Worm (Caenorhabditis elegans) whole organism, L1 larva: ENCODE data around the gene D1054.5.

ENCODE experiments used
- C04F5.9 ChIP-seq: sonication (generic microtip); optimal IDR thresholded peaks from 2 replicates; lab custom pipeline; 2016; ENCODE audit warnings: missing genetic modification characterization, missing compliant biosample characterization
- C16A3.4 ChIP-seq: fragments of 150-350 bp; optimal IDR thresholded peaks from 2 replicates; lab custom pipeline; 2014; ENCODE audit warnings: missing biosample characterization, missing genetic modification characterization
- C34B4.2 ChIP-seq: sonication (generic microtip); optimal IDR thresholded peaks from 2 replicates; lab custom pipeline; 2017; ENCODE audit warnings: mild to moderate bottlenecking, missing genetic modification characterization, missing compliant biosample characterization
- F16B12.6 ChIP-seq: fragments of 150-350 bp; optimal IDR thresholded peaks from 2 replicates; lab custom pipeline; 2014; ENCODE audit warnings: missing biosample characterization, missing genetic modification characterization
- aly-2 ChIP-seq: fragments of 150-350 bp; optimal IDR thresholded peaks from 2 replicates; lab custom pipeline; 2014; ENCODE audit warnings: missing biosample characterization, missing genetic modification characterization
- blmp-1 ChIP-seq: fragments of 150-350 bp; optimal IDR thresholded peaks from 2 replicates; lab custom pipeline; 2014; ENCODE audit warnings: missing biosample characterization, missing genetic modification characterization
- ceh-63 ChIP-seq: fragments of 200-800 bp; sonication (Bioruptor generic); optimal IDR thresholded peaks from 2 replicates; lab custom pipeline; 2018; ENCODE audit warnings: mild to moderate bottlenecking, missing genetic modification characterization, missing compliant biosample characterization
- ceh-8 ChIP-seq: fragments of 200-800 bp; sonication (Bioruptor generic); optimal IDR thresholded peaks from 2 replicates; lab custom pipeline; 2018; ENCODE audit warnings: mild to moderate bottlenecking, missing genetic modification characterization, moderate library complexity, missing compliant biosample characterization
- ceh-88 ChIP-seq: fragments of 200-800 bp; sonication (Bioruptor generic); IDR thresholded peaks from 2 replicates; pipeline ENCODE4 v1.3.6; 2022; ENCODE audit warnings: missing genetic modification characterization, missing compliant biosample characterization
- ces-1 ChIP-seq: fragments of 150-350 bp; optimal IDR thresholded peaks from 2 replicates; lab custom pipeline; 2014; ENCODE audit warnings: missing biosample characterization, missing genetic modification reagents, missing genetic modification characterization
- dpl-1 ChIP-seq, 3 experiments: fragments of 150-350 bp in 2 of 3; sonication (generic microtip) in 1 of 3; optimal IDR thresholded peaks; 2 replicates each; lab custom pipeline; 2014 to 2017; ENCODE audit warnings: missing biosample characterization in 3 of 3, missing genetic modification characterization in 3 of 3, missing genetic modification reagents in 3 of 3
- efl-1 ChIP-seq, 4 experiments: fragments of 150-350 bp; optimal IDR thresholded peaks in 3 of 4; peaks in 1 of 4; 1 replicate in 1 of 4; 2 replicates in 3 of 4; lab custom pipeline; 2014; ENCODE audit warnings: missing biosample characterization in 2 of 4, missing genetic modification characterization in 2 of 4, missing genetic modification reagents in 2 of 4
- egl-27 ChIP-seq, 2 experiments: fragments of 150-350 bp in 1 of 2; sonication (generic microtip); optimal IDR thresholded peaks; 3 replicates each; lab custom pipeline; 2017 to 2018; ENCODE audit warnings: missing biosample characterization in 2 of 2, missing genetic modification characterization in 2 of 2, missing genetic modification reagents in 2 of 2
- elt-2 ChIP-seq: sonication (generic microtip); optimal IDR thresholded peaks from 2 replicates; lab custom pipeline; 2016; ENCODE audit warnings: missing genetic modification characterization, mild to moderate bottlenecking, inconsistent platforms, missing compliant biosample characterization, missing genetic modification reagents
- ets-5 ChIP-seq: fragments of 200-800 bp; sonication (Bioruptor generic); IDR thresholded peaks from 2 replicates; pipeline ENCODE4 v1.3.6; 2022; ENCODE audit warnings: missing genetic modification characterization, missing compliant biosample characterization
- fkh-4 ChIP-seq: sonication (generic microtip); optimal IDR thresholded peaks from 2 replicates; lab custom pipeline; 2016; ENCODE audit warnings: missing compliant biosample characterization, missing genetic modification characterization, borderline replicate concordance
- fos-1 ChIP-seq: fragments of 150-350 bp; optimal IDR thresholded peaks from 2 replicates; lab custom pipeline; 2014; ENCODE audit warnings: missing biosample characterization, missing genetic modification characterization
- grh-1 ChIP-seq: fragments of 200-800 bp; sonication (Bioruptor generic); IDR thresholded peaks from 2 replicates; pipeline ENCODE4 v1.3.6; 2022; ENCODE audit warnings: missing genetic modification reagents, missing genetic modification characterization, missing compliant biosample characterization
- hlh-17 ChIP-seq: fragments of 200-800 bp; sonication (Bioruptor generic); optimal IDR thresholded peaks from 2 replicates; lab custom pipeline; 2018; ENCODE audit warnings: missing genetic modification characterization, mild to moderate bottlenecking, missing compliant biosample characterization, moderate library complexity, borderline replicate concordance
- isw-1 ChIP-seq: fragments of 200-800 bp; sonication (Bioruptor generic); IDR thresholded peaks from 2 replicates; pipeline ENCODE4 v1.3.6; 2022; ENCODE audit warnings: missing genetic modification characterization, missing compliant biosample characterization
- lin-14 ChIP-seq: fragments of 200-800 bp; sonication (Bioruptor generic); optimal IDR thresholded peaks from 2 replicates; lab custom pipeline; 2018; ENCODE audit warnings: mild to moderate bottlenecking, missing genetic modification characterization, moderate library complexity, missing compliant biosample characterization
- lin-15B ChIP-seq: fragments of 150-350 bp; sonication (generic microtip); optimal IDR thresholded peaks from 3 replicates; lab custom pipeline; 2014; ENCODE audit warnings: missing biosample characterization, missing genetic modification characterization
- lin-35 ChIP-seq, 2 experiments: fragments of 150-350 bp; optimal IDR thresholded peaks; 2 replicates each; lab custom pipeline; 2014; ENCODE audit warnings: missing biosample characterization in 2 of 2, missing genetic modification characterization in 2 of 2, missing genetic modification reagents in 2 of 2
- lin-39 ChIP-seq: fragments of 150-350 bp; optimal IDR thresholded peaks from 2 replicates; lab custom pipeline; 2014; ENCODE audit warnings: missing biosample characterization, missing genetic modification reagents, missing genetic modification characterization
- lir-3 ChIP-seq: sonication (generic microtip); optimal IDR thresholded peaks from 2 replicates; lab custom pipeline; 2016; ENCODE audit warnings: mild to moderate bottlenecking, missing genetic modification characterization, moderate library complexity, missing compliant biosample characterization; ENCODE audit not compliant: poor library complexity
- mdl-1 ChIP-seq, 2 experiments: fragments of 150-350 bp; optimal IDR thresholded peaks; 2 replicates each; lab custom pipeline; 2014 to 2017; ENCODE audit warnings: missing biosample characterization in 2 of 2, missing genetic modification characterization in 2 of 2, inconsistent platforms in 1 of 2
- mef-2 ChIP-seq: fragments of 150-350 bp; optimal IDR thresholded peaks from 2 replicates; lab custom pipeline; 2014; ENCODE audit warnings: missing biosample characterization, missing genetic modification characterization
- mep-1 ChIP-seq: fragments of 150-350 bp; optimal IDR thresholded peaks from 2 replicates; lab custom pipeline; 2014; ENCODE audit warnings: missing biosample characterization, missing genetic modification characterization
- nhr-11 ChIP-seq: fragments of 150-350 bp; optimal IDR thresholded peaks from 2 replicates; lab custom pipeline; 2014; ENCODE audit warnings: missing biosample characterization, missing genetic modification characterization
- nhr-12 ChIP-seq: sonication (generic microtip); optimal IDR thresholded peaks from 2 replicates; lab custom pipeline; 2017; ENCODE audit warnings: missing biosample characterization, missing genetic modification characterization
- nhr-20 ChIP-seq: sonication (generic microtip); optimal IDR thresholded peaks from 2 replicates; lab custom pipeline; 2016; ENCODE audit warnings: mild to moderate bottlenecking, missing genetic modification characterization, missing compliant biosample characterization
- nhr-71 ChIP-seq: sonication (generic microtip); optimal IDR thresholded peaks from 2 replicates; lab custom pipeline; 2016; ENCODE audit warnings: mild to moderate bottlenecking, missing genetic modification characterization, moderate library complexity, missing compliant biosample characterization
- nhr-77 ChIP-seq: fragments of 150-350 bp; optimal IDR thresholded peaks from 2 replicates; lab custom pipeline; 2014; ENCODE audit warnings: missing biosample characterization, missing genetic modification characterization
- nhr-84 ChIP-seq: sonication (generic microtip); optimal IDR thresholded peaks from 2 replicates; lab custom pipeline; 2017; ENCODE audit warnings: missing biosample characterization, missing genetic modification characterization
- nhr-85 ChIP-seq: sonication (generic microtip); peaks from one replicate; lab custom pipeline; 2016; ENCODE audit warnings: missing genetic modification characterization, inconsistent platforms, missing compliant biosample characterization
- nhr-90 ChIP-seq: sonication (generic microtip); optimal IDR thresholded peaks from 2 replicates; lab custom pipeline; 2016; ENCODE audit warnings: mild to moderate bottlenecking, missing genetic modification characterization, missing compliant biosample characterization; ENCODE audit not compliant: poor library complexity
- pag-3 ChIP-seq: sonication (generic microtip); optimal IDR thresholded peaks from 2 replicates; lab custom pipeline; 2017; ENCODE audit warnings: missing genetic modification characterization, mild to moderate bottlenecking, missing compliant biosample characterization, antibody characterized with exemption, borderline replicate concordance; ENCODE audit not compliant: insufficient read depth
- pqm-1 ChIP-seq: sonication (generic microtip); optimal IDR thresholded peaks from 3 replicates; lab custom pipeline; 2017; ENCODE audit warnings: missing biosample characterization, missing genetic modification characterization
- skn-1 ChIP-seq: fragments of 150-350 bp; optimal IDR thresholded peaks from 2 replicates; lab custom pipeline; 2014; ENCODE audit warnings: missing biosample characterization, missing genetic modification characterization
- sptf-1 ChIP-seq: fragments of 150-350 bp; optimal IDR thresholded peaks from 2 replicates; lab custom pipeline; 2014; ENCODE audit warnings: missing biosample characterization, missing genetic modification characterization
- sup-37 ChIP-seq: fragments of 200-800 bp; sonication (Bioruptor generic); optimal IDR thresholded peaks from 2 replicates; lab custom pipeline; 2018; ENCODE audit warnings: mild to moderate bottlenecking, missing genetic modification characterization, missing compliant biosample characterization
- tbx-2 ChIP-seq: sonication (generic microtip); optimal IDR thresholded peaks from 2 replicates; lab custom pipeline; 2016; ENCODE audit warnings: missing genetic modification characterization, missing compliant biosample characterization
- unc-130 ChIP-seq: fragments of 150-350 bp; optimal IDR thresholded peaks from 2 replicates; lab custom pipeline; 2017; ENCODE audit warnings: missing biosample characterization, missing genetic modification characterization, inconsistent platforms
- unc-62 ChIP-seq: fragments of 150-350 bp; optimal IDR thresholded peaks from 2 replicates; lab custom pipeline; 2014; ENCODE audit warnings: missing biosample characterization, missing genetic modification reagents, missing genetic modification characterization
- unc-86 ChIP-seq: sonication (generic microtip); optimal IDR thresholded peaks from 2 replicates; lab custom pipeline; 2016; ENCODE audit warnings: missing genetic modification characterization, missing compliant biosample characterization
- unc-98 ChIP-seq: fragments of 200-800 bp; sonication (Bioruptor generic); IDR thresholded peaks from 2 replicates; pipeline ENCODE4 v1.3.6; 2022; ENCODE audit warnings: missing genetic modification characterization, missing compliant biosample characterization
- zip-4 ChIP-seq: fragments of 200-800 bp; sonication (Bioruptor generic); optimal IDR thresholded peaks from 2 replicates; lab custom pipeline; 2018; ENCODE audit warnings: mild to moderate bottlenecking, missing genetic modification characterization, moderate library complexity, missing compliant biosample characterization

D1054.5 gene

ce11 chrV:10743649-10744048 is 32.7 kb downstream of the D1054.5 start, which contains the start of gene srj-22:
Gene srj-22 (minus strand): TSS chrV:10743749.
- TF ChIP-seq nhr-90 (no peak), ets-5 (GFP tag; lab: Robert Waterston, UW) (no peak), blmp-1 (no peak), lin-39 (tag; lab: Kevin White, UChicago) (no peak), tbx-2 (tag; lab: Kevin White, UChicago) (no peak), mef-2 (tag; lab: Kevin White, UChicago) (no peak), ceh-63 (no peak), unc-86 (tag; lab: Kevin White, UChicago) (no peak), ceh-8 (GFP tag; lab: Kevin White, UChicago) (no peak), lin-14 (GFP tag; lab: Kevin White, UChicago) (no peak)

ce11 chrV:10741357-10741756 is 35.0 kb downstream of the D1054.5 start, which contains the start of gene ZC302.3:
Gene ZC302.3 (minus strand): TSS chrV:10741457.
- TF ChIP-seq C04F5.9 (tag; lab: Kevin White, UChicago) (no peak), mdl-1 (tag; optimal IDR thresholded peaks at IDR 0.05; lab: Kevin White, UChicago) (no peak), sup-37 (GFP tag; lab: Kevin White, UChicago) (no peak), blmp-1 (no peak), efl-1 (optimal IDR thresholded peaks at IDR 0.05; lab: Kevin White, UChicago) (no peak), efl-1 (GFP tag; optimal IDR thresholded peaks at IDR 0.05 in 1 of 2; lab: Kevin White, UChicago) (peak in 1 of 2 experiments; percentile 69)
- TF ChIP-seq, all 84 proteins: peak for 1

- no peak for TF ChIP-seq pqm-1 (tag; lab: Kevin White, UChicago)
- no peak for TF ChIP-seq nhr-11 (tag; lab: Kevin White, UChicago)
- peak; percentile 18 for TF ChIP-seq elt-2 (tag; lab: Kevin White, UChicago)
- no peak for TF ChIP-seq C34B4.2 (tag; lab: Kevin White, UChicago)
- peak in 1 of 2 experiments; percentile 41 for TF ChIP-seq mdl-1 (tag; optimal IDR thresholded peaks at IDR 0.05; lab: Kevin White, UChicago)
- TF ChIP-seq lir-3 = peak; percentile 90
- TF ChIP-seq zip-4 (GFP tag; lab: Kevin White, UChicago) = no peak
- TF ChIP-seq ces-1 (GFP tag; lab: Kevin White, UChicago) = no peak
- no peak for TF ChIP-seq tbx-2 (tag; lab: Kevin White, UChicago)
- TF ChIP-seq dpl-1 (GFP tag; optimal IDR thresholded peaks at IDR 0.05; lab: Kevin White, UChicago) = peak; percentile 84 to 92 (median 88)
- TF ChIP-seq ets-5 (GFP tag; lab: Robert Waterston, UW) = no peak
- peak; percentile 75 for TF ChIP-seq nhr-85 (tag; lab: Kevin White, UChicago)
- no peak for TF ChIP-seq hlh-17 (GFP tag; lab: Kevin White, UChicago)
- no peak for TF ChIP-seq nhr-12 (tag; lab: Kevin White, UChicago)
- peak; percentile 57 for TF ChIP-seq skn-1 (tag; lab: Kevin White, UChicago)
- peak; percentile 68 for TF ChIP-seq mep-1 (tag; lab: Kevin White, UChicago)
- no peak for TF ChIP-seq pag-3 (tag; lab: Kevin White, UChicago)
- no peak for TF ChIP-seq unc-98
- TF ChIP-seq blmp-1 = peak; percentile 60
- 0 out of 2 replicates have a peak, but pooled peaks have one; percentile 18 for TF ChIP-seq grh-1 (GFP tag; lab: Robert Waterston, UW)
- TF ChIP-seq nhr-20 (tag; lab: Kevin White, UChicago) = peak; percentile 80
- peak; percentile 56 for TF ChIP-seq lin-15B (tag; lab: Kevin White, UChicago)
- TF ChIP-seq fos-1 (tag; lab: Kevin White, UChicago) = no peak
- TF ChIP-seq fkh-4 (tag; lab: Kevin White, UChicago) = peak; percentile 17
- TF ChIP-seq nhr-77 (tag; lab: Kevin White, UChicago) = no peak
- peak; percentile 50 for TF ChIP-seq C16A3.4
- no peak for TF ChIP-seq unc-62 (GFP tag; lab: Kevin White, UChicago)
- TF ChIP-seq nhr-71 = peak; percentile 83
- TF ChIP-seq nhr-84 (tag; lab: Kevin White, UChicago) = no peak
- no peak for TF ChIP-seq sptf-1 (tag; lab: Kevin White, UChicago)
- peak; percentile 85 to 92 for TF ChIP-seq lin-35 (GFP tag; optimal IDR thresholded peaks at IDR 0.05; lab: Kevin White, UChicago)
- peak; percentile 71 for TF ChIP-seq nhr-90
- no peak for TF ChIP-seq aly-2 (tag; lab: Kevin White, UChicago)
- peak; percentile 46 for TF ChIP-seq isw-1 (GFP tag; lab: Robert Waterston, UW)
- TF ChIP-seq unc-130 (tag; lab: Kevin White, UChicago) = peak; percentile 69
- TF ChIP-seq F16B12.6 (tag; lab: Kevin White, UChicago) = peak; percentile 33
- no peak for TF ChIP-seq ceh-88 (GFP tag; lab: Robert Waterston, UW)
- no peak for TF ChIP-seq egl-27 (tag; optimal IDR thresholded peaks at IDR 0.05; lab: Kevin White, UChicago)
Measured at ce11 chrV:10736756-10737155, 39.6 kb downstream of the D1054.5 start, which contains the start of the genes mre-11 and wdr-5.3. Gene mre-11 (minus strand): TSS chrV:10736868. Gene wdr-5.3 (plus strand): TSS chrV:10737116.
